Worm (Caenorhabditis elegans) whole organism, midembryonic: Measurements from ENCODE around the gene sra-13.

Experiments
- T22C8.4 ChIP-seq: fragments of 200-800 bp; sonication (Bioruptor generic); IDR thresholded peaks from 2 replicates; pipeline ENCODE4 v1.3.6; 2022; ENCODE audit warnings: missing genetic modification characterization, missing compliant biosample characterization
- cog-1 ChIP-seq: sonication (generic microtip); optimal IDR thresholded peaks from 2 replicates; lab custom pipeline; 2016; ENCODE audit warnings: missing genetic modification characterization, missing compliant biosample characterization
- flt-1 ChIP-seq: fragments of 200-800 bp; sonication (Bioruptor generic); IDR thresholded peaks from 2 replicates; pipeline ENCODE4 v1.3.6; 2022; ENCODE audit warnings: missing genetic modification characterization, missing compliant biosample characterization
- klf-2 ChIP-seq: fragments of 200-800 bp; sonication (Bioruptor generic); conservative IDR thresholded peaks from 2 replicates; pipeline ENCODE4 v1.3.6; 2022; ENCODE audit warnings: missing genetic modification reagents, missing genetic modification characterization, missing compliant biosample characterization
- med-1 ChIP-seq: sonication (generic microtip); optimal IDR thresholded peaks from 2 replicates; lab custom pipeline; 2017; ENCODE audit warnings: missing genetic modification characterization, mild to moderate bottlenecking, missing compliant biosample characterization, antibody characterized with exemption, missing genetic modification reagents; ENCODE audit not compliant: insufficient read depth
- ref-1 ChIP-seq: fragments of 200-800 bp; sonication (Bioruptor generic); conservative IDR thresholded peaks from 2 replicates; pipeline ENCODE4 v1.3.6; 2022; ENCODE audit warnings: missing genetic modification reagents, missing genetic modification characterization, missing compliant biosample characterization
- tab-1 ChIP-seq: fragments of 200-800 bp; sonication (Bioruptor generic); IDR thresholded peaks from 2 replicates; pipeline ENCODE4 v1.3.6; 2022; ENCODE audit warnings: missing genetic modification characterization, missing compliant biosample characterization
- ztf-23 ChIP-seq: fragments of 200-800 bp; sonication (Bioruptor generic); IDR thresholded peaks from 2 replicates; pipeline ENCODE4 v1.3.6; 2022; ENCODE audit warnings: missing genetic modification reagents, missing genetic modification characterization, missing compliant biosample characterization
- ztf-29 ChIP-seq: fragments of 200-800 bp; sonication (Bioruptor generic); IDR thresholded peaks from 2 replicates; pipeline ENCODE4 v1.3.6; 2022; ENCODE audit warnings: missing genetic modification reagents, missing genetic modification characterization, missing compliant biosample characterization

The sra-13 gene

ce11 chrII:8441519-8441918, 34.0 kb downstream of the sra-13 start:
- no peak for TF ChIP-seq ztf-29 (GFP tag; lab: Robert Waterston, UW)
- no peak for TF ChIP-seq cog-1 (tag; lab: Kevin White, UChicago)
- no peak for TF ChIP-seq flt-1 (GFP tag; lab: Robert Waterston, UW)
- TF ChIP-seq tab-1 (GFP tag; lab: Robert Waterston, UW) = no peak
- no peak for TF ChIP-seq ztf-23 (GFP tag; lab: Robert Waterston, UW)
- no peak for TF ChIP-seq ref-1 (GFP tag; lab: Robert Waterston, UW)
- no peak for TF ChIP-seq klf-2 (GFP tag; lab: Robert Waterston, UW)
- TF ChIP-seq T22C8.4 (GFP tag; lab: Robert Waterston, UW) = no peak
- TF ChIP-seq med-1 (GFP tag; lab: Kevin White, UChicago) = no peak

- TF ChIP-seq tab-1 (GFP tag; lab: Robert Waterston, UW) (no peak), ztf-29 (GFP tag; lab: Robert Waterston, UW) (no peak; the same call in 1 of the 2 replicates), cog-1 (tag; lab: Kevin White, UChicago) (no peak), med-1 (GFP tag; lab: Kevin White, UChicago) (no peak), klf-2 (GFP tag; lab: Robert Waterston, UW) (no peak), ref-1 (GFP tag; lab: Robert Waterston, UW) (no peak), flt-1 (GFP tag; lab: Robert Waterston, UW) (no peak), ztf-23 (GFP tag; lab: Robert Waterston, UW) (no peak), T22C8.4 (GFP tag; lab: Robert Waterston, UW) (no peak)
Observed at ce11 chrII:8442176-8442575, 34.7 kb downstream of the sra-13 start.

- no peak for TF ChIP-seq ztf-23 (GFP tag; lab: Robert Waterston, UW)
- TF ChIP-seq cog-1 (tag; lab: Kevin White, UChicago) = no peak
- TF ChIP-seq tab-1 (GFP tag; lab: Robert Waterston, UW) = no peak
- TF ChIP-seq flt-1 (GFP tag; lab: Robert Waterston, UW) = no peak
- no peak for TF ChIP-seq T22C8.4 (GFP tag; lab: Robert Waterston, UW)
- no peak for TF ChIP-seq ztf-29 (GFP tag; lab: Robert Waterston, UW)
- no peak for TF ChIP-seq med-1 (GFP tag; lab: Kevin White, UChicago)
- no peak for TF ChIP-seq ref-1 (GFP tag; lab: Robert Waterston, UW)
- no peak for TF ChIP-seq klf-2 (GFP tag; lab: Robert Waterston, UW)
Observed at ce11 chrII:8442717-8443223, 35.3 kb downstream of the sra-13 start, which contains the start of gene eif-3.G. Gene eif-3.G, plus strand, starts transcription at chrII:8442767.

- no peak for TF ChIP-seq ref-1 (GFP tag; lab: Robert Waterston, UW)
- no peak for TF ChIP-seq flt-1 (GFP tag; lab: Robert Waterston, UW)
- TF ChIP-seq T22C8.4 (GFP tag; lab: Robert Waterston, UW) = no peak
- no peak for TF ChIP-seq tab-1 (GFP tag; lab: Robert Waterston, UW)
- TF ChIP-seq cog-1 (tag; lab: Kevin White, UChicago) = no peak
- no peak for TF ChIP-seq med-1 (GFP tag; lab: Kevin White, UChicago)
- TF ChIP-seq ztf-23 (GFP tag; lab: Robert Waterston, UW) = no peak
- no peak for TF ChIP-seq klf-2 (GFP tag; lab: Robert Waterston, UW)
- no peak for TF ChIP-seq ztf-29 (GFP tag; lab: Robert Waterston, UW)
Observed at ce11 chrII:8444007-8444406, 36.5 kb downstream of the sra-13 start, which contains the start of gene evl-20. Gene evl-20, plus strand, starts transcription at chrII:8444307.

ce11 chrII:8446731-8447130, 39.2 kb downstream of the sra-13 start, which contains the start of gene cut-3:
Gene cut-3, minus strand, starts transcription at chrII:8446831.
- TF ChIP-seq cog-1 (tag; lab: Kevin White, UChicago) (no peak), klf-2 (GFP tag; lab: Robert Waterston, UW) (no peak), flt-1 (GFP tag; lab: Robert Waterston, UW) (no peak), tab-1 (GFP tag; lab: Robert Waterston, UW) (no peak), T22C8.4 (GFP tag; lab: Robert Waterston, UW) (no peak), med-1 (GFP tag; lab: Kevin White, UChicago) (no peak), ztf-23 (GFP tag; lab: Robert Waterston, UW) (no peak), ref-1 (GFP tag; lab: Robert Waterston, UW) (no peak), ztf-29 (GFP tag; lab: Robert Waterston, UW) (no peak)

- TF ChIP-seq med-1 (GFP tag; lab: Kevin White, UChicago) (no peak), cog-1 (tag; lab: Kevin White, UChicago) (no peak), ref-1 (GFP tag; lab: Robert Waterston, UW) (no peak), tab-1 (GFP tag; lab: Robert Waterston, UW) (no peak), flt-1 (GFP tag; lab: Robert Waterston, UW) (no peak), klf-2 (GFP tag; lab: Robert Waterston, UW) (no peak), ztf-23 (GFP tag; lab: Robert Waterston, UW) (no peak), ztf-29 (GFP tag; lab: Robert Waterston, UW) (no peak), T22C8.4 (GFP tag; lab: Robert Waterston, UW) (no peak)
Observed at ce11 chrII:8449660-8450118, 42.2 kb downstream of the sra-13 start, which contains the start of gene F22B5.4. Gene F22B5.4, plus strand, starts transcription at chrII:8449710.

- TF ChIP-seq tab-1 (GFP tag; lab: Robert Waterston, UW) = no peak
- TF ChIP-seq ref-1 (GFP tag; lab: Robert Waterston, UW) = no peak
- TF ChIP-seq klf-2 (GFP tag; lab: Robert Waterston, UW) = no peak
- TF ChIP-seq cog-1 (tag; lab: Kevin White, UChicago) = no peak
- no peak for TF ChIP-seq ztf-23 (GFP tag; lab: Robert Waterston, UW)
- TF ChIP-seq flt-1 (GFP tag; lab: Robert Waterston, UW) = no peak
- no peak for TF ChIP-seq med-1 (GFP tag; lab: Kevin White, UChicago)
- no peak for TF ChIP-seq T22C8.4 (GFP tag; lab: Robert Waterston, UW)
- no peak for TF ChIP-seq ztf-29 (GFP tag; lab: Robert Waterston, UW)
Observed at ce11 chrII:8450750-8451149, 43.3 kb downstream of the sra-13 start.

- TF ChIP-seq cog-1 (tag; lab: Kevin White, UChicago) = no peak
- TF ChIP-seq flt-1 (GFP tag; lab: Robert Waterston, UW) = no peak
- TF ChIP-seq ztf-29 (GFP tag; lab: Robert Waterston, UW) = no peak
Observed at ce11 chrII:8451425-8451824, 43.9 kb downstream of the sra-13 start.
